Worm (Caenorhabditis elegans): ENCODE results near the gene Y60A3A.8.

ce11 chrV:19998203-19998836 is 48.5 kb downstream of the Y60A3A.8 start:
- TF ChIP-seq fkh-10 (GFP tag; optimal IDR thresholded peaks at IDR 0.05) (no peak), unc-55 (GFP tag; optimal IDR thresholded peaks at IDR 0.05) (no peak), sox-4 (tag; optimal IDR thresholded peaks at IDR 0.05) (no peak), K02D7.2 (tag; optimal IDR thresholded peaks at IDR 0.05) (no peak), tbx-2 (tag; optimal IDR thresholded peaks at IDR 0.05) (no peak), ets-4 (tag; optimal IDR thresholded peaks at IDR 0.05) (no peak), rnt-1 (tag; optimal IDR thresholded peaks at IDR 0.05) (no peak), ceh-19 (GFP tag; optimal IDR thresholded peaks at IDR 0.05) (no peak), ahr-1 (tag; optimal IDR thresholded peaks at IDR 0.05) (no peak), lim-6 (tag; optimal IDR thresholded peaks at IDR 0.05) (no peak)

Data from whole organism, late embryonic.